Worm (Caenorhabditis elegans) whole organism, late embryonic: Measurements from ENCODE around the gene dod-22.
A peak's percentile ranks its signal among the peaks of the same experiment; 100 is the strongest.

Experiments used
- C38D4.7 ChIP-seq: fragments of 200-800 bp; sonication (Bioruptor generic); optimal IDR thresholded peaks from 2 replicates; lab custom pipeline; 2018; ENCODE audit warnings: mild to moderate bottlenecking, missing genetic modification characterization, moderate library complexity, missing compliant biosample characterization
- K02D7.2 ChIP-seq: sonication (generic microtip); optimal IDR thresholded peaks from 2 replicates; lab custom pipeline; 2017; ENCODE audit warnings: mild to moderate bottlenecking, missing genetic modification characterization, missing compliant biosample characterization
- K09A11.1 ChIP-seq: sonication (generic microtip); optimal IDR thresholded peaks from 2 replicates; lab custom pipeline; 2017; ENCODE audit warnings: antibody characterized with exemption, mild to moderate bottlenecking, missing genetic modification characterization, missing compliant biosample characterization; ENCODE audit not compliant: insufficient read depth
- T23F11.4 ChIP-seq: fragments of 200-800 bp; sonication (Bioruptor generic); optimal IDR thresholded peaks from 2 replicates; lab custom pipeline; 2018; ENCODE audit warnings: mild to moderate bottlenecking, missing genetic modification characterization, missing compliant biosample characterization
- ahr-1 ChIP-seq: sonication (generic microtip); optimal IDR thresholded peaks from 2 replicates; lab custom pipeline; 2016; ENCODE audit warnings: missing genetic modification characterization, missing compliant biosample characterization
- ceh-19 ChIP-seq: fragments of 200-800 bp; sonication (Bioruptor generic); optimal IDR thresholded peaks from 2 replicates; lab custom pipeline; 2018; ENCODE audit warnings: mild to moderate bottlenecking, missing genetic modification characterization, missing compliant biosample characterization
- ceh-2 ChIP-seq: sonication (generic microtip); optimal IDR thresholded peaks from 2 replicates; lab custom pipeline; 2016; ENCODE audit warnings: missing genotype, missing genetic modification characterization, missing compliant biosample characterization
- ceh-45 ChIP-seq: fragments of 200-800 bp; sonication (Bioruptor generic); IDR thresholded peaks from 2 replicates; pipeline ENCODE4 v1.3.6; 2022; ENCODE audit warnings: missing genetic modification reagents, missing genetic modification characterization, missing compliant biosample characterization
- ceh-48 ChIP-seq: sonication (generic microtip); optimal IDR thresholded peaks from 2 replicates; lab custom pipeline; 2016; ENCODE audit warnings: missing genetic modification characterization, inconsistent platforms, missing compliant biosample characterization
- ceh-9 ChIP-seq: sonication (generic microtip); optimal IDR thresholded peaks from 2 replicates; lab custom pipeline; 2016; ENCODE audit warnings: mild to moderate bottlenecking, missing genetic modification characterization, inconsistent platforms, missing compliant biosample characterization
- che-1 ChIP-seq: sonication (generic microtip); optimal IDR thresholded peaks from 2 replicates; lab custom pipeline; 2016; ENCODE audit warnings: mild to moderate bottlenecking, missing genetic modification characterization, missing compliant biosample characterization
- elt-2 ChIP-seq: sonication (generic microtip); optimal IDR thresholded peaks from 2 replicates; lab custom pipeline; 2016; ENCODE audit warnings: missing genetic modification reagents, missing genetic modification characterization, missing compliant biosample characterization
- ets-4 ChIP-seq: sonication (generic microtip); optimal IDR thresholded peaks from 2 replicates; lab custom pipeline; 2016; ENCODE audit warnings: missing genetic modification characterization, missing compliant biosample characterization
- eyg-1 ChIP-seq: sonication (generic microtip); optimal IDR thresholded peaks from 2 replicates; lab custom pipeline; 2016; ENCODE audit warnings: missing genotype, missing genetic modification characterization, missing compliant biosample characterization
- fax-1 ChIP-seq: sonication (generic microtip); optimal IDR thresholded peaks from 2 replicates; lab custom pipeline; 2016; ENCODE audit warnings: missing genotype, missing genetic modification characterization, missing compliant biosample characterization
- fkh-10 ChIP-seq: fragments of 150-350 bp; optimal IDR thresholded peaks from 2 replicates; lab custom pipeline; 2014; ENCODE audit warnings: missing biosample characterization, missing genetic modification reagents, missing genetic modification characterization
- gmeb-2 ChIP-seq: sonication (generic microtip); optimal IDR thresholded peaks from 2 replicates; lab custom pipeline; 2016; ENCODE audit warnings: missing genetic modification characterization, inconsistent platforms, missing compliant biosample characterization
- hlh-13 ChIP-seq: fragments of 200-800 bp; sonication (Bioruptor generic); optimal IDR thresholded peaks from 2 replicates; lab custom pipeline; 2018; ENCODE audit warnings: mild to moderate bottlenecking, missing genetic modification characterization, missing compliant biosample characterization
- hlh-30 ChIP-seq: sonication (generic microtip); optimal IDR thresholded peaks from 2 replicates; lab custom pipeline; 2017; ENCODE audit warnings: antibody characterized with exemption, missing genetic modification characterization, missing compliant biosample characterization; ENCODE audit not compliant: insufficient read depth
- hlh-8 ChIP-seq: sonication (generic microtip); optimal IDR thresholded peaks from 2 replicates; lab custom pipeline; 2016; ENCODE audit warnings: missing genotype, missing genetic modification characterization, missing compliant biosample characterization
- lin-11 ChIP-seq: fragments of 200-800 bp; sonication (Bioruptor generic); optimal IDR thresholded peaks from 2 replicates; lab custom pipeline; 2018; ENCODE audit warnings: mild to moderate bottlenecking, missing genetic modification characterization, missing compliant biosample characterization
- mec-3 ChIP-seq: sonication (generic microtip); optimal IDR thresholded peaks from 2 replicates; lab custom pipeline; 2016; ENCODE audit warnings: borderline replicate concordance, missing genetic modification characterization, missing compliant biosample characterization
- nfya-1 ChIP-seq: sonication (generic microtip); optimal IDR thresholded peaks from 2 replicates; lab custom pipeline; 2017; ENCODE audit warnings: missing genetic modification characterization, mild to moderate bottlenecking, missing compliant biosample characterization, antibody characterized with exemption, moderate library complexity
- nhr-232 ChIP-seq: sonication (generic microtip); optimal IDR thresholded peaks from 2 replicates; lab custom pipeline; 2016; ENCODE audit warnings: missing genetic modification characterization, missing compliant biosample characterization
- odd-2 ChIP-seq: sonication (generic microtip); optimal IDR thresholded peaks from 2 replicates; lab custom pipeline; 2017; ENCODE audit warnings: antibody characterized with exemption, mild to moderate bottlenecking, missing genetic modification characterization, missing compliant biosample characterization
- pag-3 ChIP-seq: sonication (generic microtip); optimal IDR thresholded peaks from 2 replicates; lab custom pipeline; 2016; ENCODE audit warnings: missing compliant biosample characterization, missing genetic modification characterization, borderline replicate concordance
- pat-9 ChIP-seq: fragments of 200-800 bp; sonication (Bioruptor generic); optimal IDR thresholded peaks from 2 replicates; lab custom pipeline; 2018; ENCODE audit warnings: mild to moderate bottlenecking, missing genetic modification characterization, moderate library complexity, missing compliant biosample characterization
- pax-1 ChIP-seq: fragments of 150-350 bp; optimal IDR thresholded peaks from 2 replicates; lab custom pipeline; 2014; ENCODE audit warnings: missing biosample characterization, missing genetic modification characterization
- pha-2 ChIP-seq: sonication (generic microtip); optimal IDR thresholded peaks from 2 replicates; lab custom pipeline; 2017; ENCODE audit warnings: mild to moderate bottlenecking, missing genetic modification characterization, missing compliant biosample characterization
- pha-4 ChIP-seq: fragments of 150-350 bp; optimal IDR thresholded peaks from 2 replicates; lab custom pipeline; 2018; ENCODE audit warnings: missing biosample characterization, missing genetic modification reagents, missing genetic modification characterization
- pqm-1 ChIP-seq: sonication (generic microtip); optimal IDR thresholded peaks from 2 replicates; lab custom pipeline; 2016; ENCODE audit warnings: missing genetic modification characterization, missing compliant biosample characterization
- pros-1 ChIP-seq: fragments of 150-350 bp; optimal IDR thresholded peaks from 2 replicates; lab custom pipeline; 2014; ENCODE audit warnings: missing biosample characterization, missing genetic modification reagents, missing genetic modification characterization
- ref-2 ChIP-seq: sonication (generic microtip); optimal IDR thresholded peaks from 2 replicates; lab custom pipeline; 2016; ENCODE audit warnings: missing genetic modification characterization, missing compliant biosample characterization
- sdc-2 ChIP-seq: sonication (generic microtip); optimal IDR thresholded peaks from 2 replicates; lab custom pipeline; 2016; ENCODE audit warnings: missing genotype, missing genetic modification characterization, missing compliant biosample characterization
- sox-2 ChIP-seq: fragments of 200-800 bp; sonication (Bioruptor generic); IDR thresholded peaks from 2 replicates; pipeline ENCODE4 v1.3.6; 2022; ENCODE audit warnings: missing genetic modification reagents, missing genetic modification characterization, missing compliant biosample characterization
- tbx-7 ChIP-seq: sonication (generic microtip); optimal IDR thresholded peaks from 2 replicates; lab custom pipeline; 2016; ENCODE audit warnings: missing genotype, missing genetic modification characterization, missing compliant biosample characterization
- ttx-3 ChIP-seq: sonication (generic microtip); optimal IDR thresholded peaks from 2 replicates; lab custom pipeline; 2016; ENCODE audit warnings: missing genetic modification reagents, missing genetic modification characterization, missing compliant biosample characterization
- unc-55 ChIP-seq: sonication (generic microtip); optimal IDR thresholded peaks from 2 replicates; lab custom pipeline; 2017; ENCODE audit warnings: missing biosample characterization, missing genetic modification reagents, missing genetic modification characterization
- unc-86 ChIP-seq: sonication (generic microtip); optimal IDR thresholded peaks from 2 replicates; lab custom pipeline; 2016; ENCODE audit warnings: missing genetic modification characterization, missing compliant biosample characterization

Gene dod-22

ce11 chrIV:12924332-12924731, 40.8 kb upstream of the dod-22 start, which contains the start of gene srlf-4:
srlf-4 (minus strand) TSS chrIV:12924432.
- no peak for TF ChIP-seq K02D7.2 (tag; lab: Kevin White, UChicago)
- TF ChIP-seq hlh-13 (GFP tag; lab: Kevin White, UChicago) = no peak
- TF ChIP-seq odd-2 = no peak
- no peak for TF ChIP-seq ahr-1
- TF ChIP-seq fkh-10 (GFP tag; lab: Kevin White, UChicago) = no peak
- no peak for TF ChIP-seq tbx-7
- no peak for TF ChIP-seq hlh-30 (tag; lab: Kevin White, UChicago)
- TF ChIP-seq pat-9 (tag; lab: Kevin White, UChicago) = no peak
- no peak for TF ChIP-seq elt-2 (tag; lab: Kevin White, UChicago)
- no peak for TF ChIP-seq pax-1 (tag; lab: Kevin White, UChicago)
- no peak for TF ChIP-seq hlh-8 (tag; lab: Kevin White, UChicago)
- TF ChIP-seq T23F11.4 = no peak
- TF ChIP-seq unc-86 (tag; lab: Kevin White, UChicago) = no peak
- TF ChIP-seq, all 69 proteins: peak for 0

ce11 chrIV:12926639-12927038, 38.5 kb upstream of the dod-22 start, which contains the start of gene srlf-5:
srlf-5 (minus strand) TSS chrIV:12926739.
- TF ChIP-seq ttx-3 (tag; lab: Kevin White, UChicago) (no peak), pag-3 (no peak), gmeb-2 (tag; lab: Kevin White, UChicago) (no peak), unc-55 (GFP tag; lab: Kevin White, UChicago) (no peak), sox-2 (no peak), eyg-1 (tag; lab: Kevin White, UChicago) (no peak), fkh-10 (GFP tag; lab: Kevin White, UChicago) (no peak), pha-2 (tag; lab: Kevin White, UChicago) (no peak), nhr-232 (tag; lab: Kevin White, UChicago) (no peak), ceh-19 (GFP tag; lab: Kevin White, UChicago) (no peak), pat-9 (tag; lab: Kevin White, UChicago) (no peak), ref-2 (tag; lab: Kevin White, UChicago) (no peak), ceh-45 (no peak), pha-4 (no peak)

ce11 chrIV:12936221-12936776, 28.9 kb upstream of the dod-22 start, which contains the start of the genes cld-1 and dod-21:
cld-1 (minus strand) TSS chrIV:12936271.
dod-21 (plus strand) TSS chrIV:12936738.
- no peak for TF ChIP-seq che-1 (tag; lab: Kevin White, UChicago)
- peak; percentile 70 for TF ChIP-seq elt-2 (tag; lab: Kevin White, UChicago)
- TF ChIP-seq ahr-1 = no peak
- TF ChIP-seq tbx-7 = no peak
- TF ChIP-seq fkh-10 (GFP tag; lab: Kevin White, UChicago) = no peak

ce11 chrIV:12941254-12941653, 23.9 kb upstream of the dod-22 start, which contains the start of gene dod-24:
dod-24 (minus strand) TSS chrIV:12941354.
- TF ChIP-seq ceh-48 (tag; lab: Kevin White, UChicago) (no peak), che-1 (tag; lab: Kevin White, UChicago) (no peak), nfya-1 (tag; lab: Kevin White, UChicago) (no peak), T23F11.4 (no peak), K09A11.1 (tag; lab: Kevin White, UChicago) (no peak), unc-55 (GFP tag; lab: Kevin White, UChicago) (no peak), ceh-2 (no peak), sdc-2 (tag; lab: Kevin White, UChicago) (no peak)

- TF ChIP-seq pqm-1 (tag; lab: Kevin White, UChicago) (no peak), che-1 (tag; lab: Kevin White, UChicago) (no peak), C38D4.7 (no peak), pros-1 (tag; lab: Kevin White, UChicago) (no peak), ceh-9 (tag; lab: Kevin White, UChicago) (no peak), mec-3 (no peak), elt-2 (tag; lab: Kevin White, UChicago) (no peak), K09A11.1 (tag; lab: Kevin White, UChicago) (no peak), fax-1 (tag; lab: Kevin White, UChicago) (no peak), ahr-1 (no peak), odd-2 (no peak), ets-4 (tag; lab: Kevin White, UChicago) (no peak), eyg-1 (tag; lab: Kevin White, UChicago) (no peak), lin-11 (tag; lab: Kevin White, UChicago) (no peak), K02D7.2 (tag; lab: Kevin White, UChicago) (no peak)
Measured at ce11 chrIV:12942633-12943032, 22.5 kb upstream of the dod-22 start, which contains the start of gene dct-19. dct-19 (plus strand) TSS chrIV:12942933.
